Worm (Caenorhabditis elegans) whole organism, mixed stage, embryonic: Measurements from ENCODE around the gene K07C5.13.

ENCODE experiments used
- blmp-1 ChIP-seq: fragments of 150-350 bp; optimal IDR thresholded peaks from 2 replicates; lab custom pipeline; 2014; ENCODE audit warnings: missing biosample characterization, missing genetic modification characterization
- ces-1 ChIP-seq: fragments of 150-350 bp; optimal IDR thresholded peaks from 2 replicates; lab custom pipeline; 2014; ENCODE audit warnings: missing biosample characterization, missing genetic modification reagents, missing genetic modification characterization
- elt-3 ChIP-seq: fragments of 150-350 bp; optimal IDR thresholded peaks from 2 replicates; lab custom pipeline; 2014; ENCODE audit warnings: missing biosample characterization, missing genetic modification characterization
- lin-13 ChIP-seq: fragments of 150-350 bp; optimal IDR thresholded peaks from 2 replicates; lab custom pipeline; 2014; ENCODE audit warnings: missing biosample characterization, missing genetic modification characterization
- lsy-2 ChIP-seq: fragments of 150-350 bp; optimal IDR thresholded peaks from 2 replicates; lab custom pipeline; 2014; ENCODE audit warnings: missing biosample characterization, missing genetic modification characterization
- nhr-12 ChIP-seq: fragments of 150-350 bp; optimal IDR thresholded peaks from 2 replicates; lab custom pipeline; 2014; ENCODE audit warnings: missing biosample characterization, missing genetic modification characterization
- nhr-237 ChIP-seq: fragments of 150-350 bp; optimal IDR thresholded peaks from 2 replicates; lab custom pipeline; 2014; ENCODE audit warnings: missing biosample characterization, missing genetic modification characterization
- nhr-28 ChIP-seq: fragments of 150-350 bp; optimal IDR thresholded peaks from 2 replicates; lab custom pipeline; 2014; ENCODE audit warnings: missing biosample characterization, missing genetic modification characterization
- nhr-76 ChIP-seq: sonication (generic microtip); optimal IDR thresholded peaks from 2 replicates; lab custom pipeline; 2017; ENCODE audit warnings: missing biosample characterization, missing genetic modification characterization
- pha-4 ChIP-seq: fragments of 150-350 bp; optimal IDR thresholded peaks from 2 replicates; lab custom pipeline; 2018; ENCODE audit warnings: missing biosample characterization, missing genetic modification reagents, missing genetic modification characterization
- snpc-4 ChIP-seq: fragments of 150-350 bp; optimal IDR thresholded peaks from 2 replicates; lab custom pipeline; 2014; ENCODE audit warnings: missing biosample characterization, missing genetic modification characterization
- sptf-1 ChIP-seq: sonication (generic microtip); optimal IDR thresholded peaks from 2 replicates; lab custom pipeline; 2017; ENCODE audit warnings: mild to moderate bottlenecking, missing genetic modification characterization, moderate library complexity, missing compliant biosample characterization
- unc-62 ChIP-seq: fragments of 150-350 bp; optimal IDR thresholded peaks from 2 replicates; lab custom pipeline; 2014; ENCODE audit warnings: missing biosample characterization, missing genetic modification reagents, missing genetic modification characterization

ce11 chrV:10388318-10388717 lies 46.5 kb downstream of the K07C5.13 start, which contains the start of gene AC3.5:
- TF ChIP-seq pha-4 (tag; lab: Kevin White, UChicago) (no peak), nhr-28 (tag; lab: Kevin White, UChicago) (no peak), nhr-76 (no peak), ces-1 (no peak), unc-62 (GFP tag; lab: Kevin White, UChicago) (no peak), snpc-4 (no peak), lsy-2 (tag; lab: Kevin White, UChicago) (no peak), blmp-1 (tag; lab: Kevin White, UChicago) (no peak), lin-13 (tag; lab: Kevin White, UChicago) (no peak), nhr-237 (tag; lab: Kevin White, UChicago) (no peak), elt-3 (no peak), nhr-12 (tag; lab: Kevin White, UChicago) (no peak), sptf-1 (tag; lab: Kevin White, UChicago) (no peak)
